Worm (Caenorhabditis elegans): ENCODE data around the gene kmo-1.

ce11 chrV:12075983-12076382, 5.7 kb upstream of the kmo-1 start:
- TF ChIP-seq rnt-1 (tag; optimal IDR thresholded peaks at IDR 0.05) (no peak), efl-1 (optimal IDR thresholded peaks at IDR 0.05) (no peak), efl-1 (GFP tag; optimal IDR thresholded peaks at IDR 0.05 in 1 of 2) (peak in 1 of 2 experiments; percentile 45), alr-1 (tag; optimal IDR thresholded peaks at IDR 0.05; ENCODE audit: borderline replicate concordance) (no peak), tbx-2 (tag; optimal IDR thresholded peaks at IDR 0.05) (no peak), snpc-4 (tag; optimal IDR thresholded peaks at IDR 0.05) (no peak), nhr-12 (tag; optimal IDR thresholded peaks at IDR 0.05) (no peak), zag-1 (tag; optimal IDR thresholded peaks at IDR 0.05) (no peak), ceh-82 (tag; optimal IDR thresholded peaks at IDR 0.05) (no peak), lsy-2 (tag; optimal IDR thresholded peaks at IDR 0.05) (no peak), unc-98 (GFP tag; IDR thresholded peaks at IDR 0.05) (no peak)

All from whole organism, L1 larva.